Worm (Caenorhabditis elegans): ENCODE data around the gene ZC317.6.

DNA sequence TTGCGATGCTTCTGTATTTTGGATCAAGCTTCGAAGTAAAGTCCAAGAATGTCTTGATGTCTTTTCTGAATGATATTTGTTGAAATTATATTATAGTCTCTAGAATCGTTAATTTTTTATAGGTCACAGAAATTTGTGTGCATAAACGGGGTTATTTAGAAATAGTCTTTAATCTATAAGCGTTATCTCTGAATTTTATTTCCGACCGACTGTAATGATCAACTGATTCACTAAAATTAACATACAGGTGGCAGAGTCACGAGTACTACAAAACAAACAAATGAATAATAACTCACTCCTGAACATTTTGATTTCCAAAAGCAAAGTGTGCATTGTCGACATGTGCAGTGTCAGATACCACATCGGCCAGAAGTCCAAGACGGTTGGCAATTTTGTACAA, 43.3 kb upstream of the ZC317.6 start:
- TF ChIP-seq klf-2 (GFP tag; conservative IDR thresholded peaks at IDR 0.05) (no peak), cog-1 (tag; optimal IDR thresholded peaks at IDR 0.05) (no peak), flt-1 (GFP tag; IDR thresholded peaks at IDR 0.05) (no peak), ztf-23 (GFP tag; IDR thresholded peaks at IDR 0.05) (no peak), tab-1 (GFP tag; IDR thresholded peaks at IDR 0.05) (no peak), ref-1 (GFP tag; conservative IDR thresholded peaks at IDR 0.05) (no peak), ztf-29 (GFP tag; IDR thresholded peaks at IDR 0.05) (no peak), T22C8.4 (GFP tag; IDR thresholded peaks at IDR 0.05) (no peak), med-1 (GFP tag; optimal IDR thresholded peaks at IDR 0.05; ENCODE audit: insufficient read depth) (no peak)

All from whole organism, midembryonic.